Worm (Caenorhabditis elegans): ENCODE measurements around the gene F49E10.4.

Gene F49E10.4

DNA sequence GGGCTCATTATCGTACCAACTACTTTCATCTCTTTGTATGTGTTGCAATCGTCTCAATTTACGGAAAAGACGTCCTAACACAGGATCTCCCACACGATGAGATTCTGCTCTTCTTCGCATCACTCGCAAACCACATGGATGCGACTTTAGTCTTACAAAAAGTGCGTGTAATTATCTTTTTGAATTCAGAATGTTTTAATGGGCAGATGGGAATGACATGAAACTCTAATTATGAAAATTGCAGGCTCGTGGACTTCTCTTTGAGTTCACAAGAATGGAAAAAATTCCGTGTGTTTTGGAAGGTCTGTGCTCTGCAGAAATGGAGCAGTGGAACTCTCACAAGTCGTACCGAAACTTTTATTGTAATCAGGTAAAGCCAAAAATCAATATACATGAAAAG is 25.8 kb downstream of the F49E10.4 start:
- no peak for TF ChIP-seq crh-2 (tag; optimal IDR thresholded peaks at IDR 0.05)
- no peak for TF ChIP-seq ceh-16 (tag; optimal IDR thresholded peaks at IDR 0.05)
- TF ChIP-seq unc-62 (GFP tag; optimal IDR thresholded peaks at IDR 0.05), result no peak
- TF ChIP-seq R02D3.7 (tag; optimal IDR thresholded peaks at IDR 0.05), result no peak
- no peak for TF ChIP-seq elt-1 (tag; optimal IDR thresholded peaks at IDR 0.05)
- no peak for TF ChIP-seq nhr-23 (tag; optimal IDR thresholded peaks at IDR 0.05)
- TF ChIP-seq F13H6.1 (tag; optimal IDR thresholded peaks at IDR 0.05), result no peak
- no peak for TF ChIP-seq ztf-11 (tag; optimal IDR thresholded peaks at IDR 0.05)
- TF ChIP-seq ztf-1 (GFP tag; conservative IDR thresholded peaks at IDR 0.05), result no peak
- TF ChIP-seq Y55F3AM.14 (GFP tag; optimal IDR thresholded peaks at IDR 0.05), result no peak
- TF ChIP-seq ztf-4 (tag; optimal IDR thresholded peaks at IDR 0.05), result no peak
- TF ChIP-seq skn-1 (tag; optimal IDR thresholded peaks at IDR 0.05), result no peak
- TF ChIP-seq gmeb-1 (tag; optimal IDR thresholded peaks at IDR 0.05), result no peak
- TF ChIP-seq unc-55 (GFP tag; optimal IDR thresholded peaks at IDR 0.05), result no peak
- no peak for TF ChIP-seq nhr-25 (tag; optimal IDR thresholded peaks at IDR 0.05)
- TF ChIP-seq fos-1 (tag; optimal IDR thresholded peaks at IDR 0.05), result no peak

ce11 chrX:5903896-5904295 is 28.2 kb downstream of the F49E10.4 start:
- TF ChIP-seq sma-9 (GFP tag; optimal IDR thresholded peaks at IDR 0.05) (no peak), sma-9 (tag; optimal IDR thresholded peaks at IDR 0.05) (no peak), Y55F3AM.14 (GFP tag; optimal IDR thresholded peaks at IDR 0.05) (no peak), elt-3 (tag; optimal IDR thresholded peaks at IDR 0.05) (no peak), lsy-2 (tag; optimal IDR thresholded peaks at IDR 0.05) (no peak), zag-1 (tag; optimal IDR thresholded peaks at IDR 0.05) (no peak), gmeb-1 (tag; optimal IDR thresholded peaks at IDR 0.05) (no peak), unc-55 (GFP tag; optimal IDR thresholded peaks at IDR 0.05) (no peak), ztf-1 (GFP tag; conservative IDR thresholded peaks at IDR 0.05) (no peak), fos-1 (tag; optimal IDR thresholded peaks at IDR 0.05) (no peak), ceh-16 (tag; optimal IDR thresholded peaks at IDR 0.05) (no peak), nhr-237 (tag; optimal IDR thresholded peaks at IDR 0.05) (no peak), nhr-129 (tag; optimal IDR thresholded peaks at IDR 0.05) (no peak), peb-1 (tag; optimal IDR thresholded peaks at IDR 0.05) (no peak), nhr-6 (tag; optimal IDR thresholded peaks at IDR 0.05) (no peak), snpc-4 (tag; optimal IDR thresholded peaks at IDR 0.05) (no peak), lin-39 (tag; optimal IDR thresholded peaks at IDR 0.05) (no peak), nhr-11 (tag; optimal IDR thresholded peaks at IDR 0.05) (no peak), crh-2 (tag; optimal IDR thresholded peaks at IDR 0.05) (no peak), aly-2 (tag; optimal IDR thresholded peaks at IDR 0.05) (no peak)

ce11 chrX:5904603-5905081 is 29.0 kb downstream of the F49E10.4 start, which contains the start of gene nlp-49:
Gene nlp-49, plus strand, starts transcription at chrX:5904653.
- TF ChIP-seq crh-2 (tag; optimal IDR thresholded peaks at IDR 0.05) (no peak), elt-1 (tag; optimal IDR thresholded peaks at IDR 0.05) (no peak), ceh-16 (tag; optimal IDR thresholded peaks at IDR 0.05) (no peak), lin-13 (GFP tag; optimal IDR thresholded peaks at IDR 0.05) (no peak), egl-27 (tag; optimal IDR thresholded peaks at IDR 0.05) (no peak), elt-3 (tag; optimal IDR thresholded peaks at IDR 0.05) (no peak), sma-3 (GFP tag; optimal IDR thresholded peaks at IDR 0.05) (no peak), R02D3.7 (tag; optimal IDR thresholded peaks at IDR 0.05) (no peak), nhr-129 (tag; optimal IDR thresholded peaks at IDR 0.05) (no peak), lin-39 (tag; optimal IDR thresholded peaks at IDR 0.05) (no peak), nhr-11 (tag; optimal IDR thresholded peaks at IDR 0.05) (no peak), nhr-10 (tag; optimal IDR thresholded peaks at IDR 0.05) (no peak), unc-62 (GFP tag; optimal IDR thresholded peaks at IDR 0.05) (no peak), sma-9 (GFP tag; optimal IDR thresholded peaks at IDR 0.05) (no peak), sma-9 (tag; optimal IDR thresholded peaks at IDR 0.05) (no peak), nhr-237 (tag; optimal IDR thresholded peaks at IDR 0.05) (no peak), mbf-1 (tag; optimal IDR thresholded peaks at IDR 0.05) (no peak)

- TF ChIP-seq nhr-129 (tag; optimal IDR thresholded peaks at IDR 0.05), result no peak
- no peak for TF ChIP-seq egl-27 (tag; optimal IDR thresholded peaks at IDR 0.05)
- TF ChIP-seq C34F6.9 (tag; optimal IDR thresholded peaks at IDR 0.05), result no peak
- TF ChIP-seq sma-3 (GFP tag; optimal IDR thresholded peaks at IDR 0.05), result no peak
- no peak for TF ChIP-seq crh-2 (tag; optimal IDR thresholded peaks at IDR 0.05)
- TF ChIP-seq sma-9 (GFP tag; optimal IDR thresholded peaks at IDR 0.05), result no peak
- no peak for TF ChIP-seq sma-9 (tag; optimal IDR thresholded peaks at IDR 0.05)
- TF ChIP-seq dmd-4 (tag; optimal IDR thresholded peaks at IDR 0.05), result no peak
- no peak for TF ChIP-seq unc-39 (tag; optimal IDR thresholded peaks at IDR 0.05)
- TF ChIP-seq elt-3 (tag; optimal IDR thresholded peaks at IDR 0.05), result no peak
- TF ChIP-seq ztf-11 (tag; optimal IDR thresholded peaks at IDR 0.05), result no peak
- TF ChIP-seq ama-1 (optimal IDR thresholded peaks at IDR 0.05), result no peak
- TF ChIP-seq ztf-4 (tag; optimal IDR thresholded peaks at IDR 0.05), result no peak
- no peak for TF ChIP-seq fos-1 (tag; optimal IDR thresholded peaks at IDR 0.05)
- no peak for TF ChIP-seq lin-39 (tag; optimal IDR thresholded peaks at IDR 0.05)
- TF ChIP-seq ztf-1 (GFP tag; conservative IDR thresholded peaks at IDR 0.05), result no peak
- no peak for TF ChIP-seq nhr-11 (tag; optimal IDR thresholded peaks at IDR 0.05)
These were observed 30.1 kb downstream of the F49E10.4 start for ce11 chrX:5905764-5906163.

Measured in whole organism, L2 larva.